Fruit fly (Drosophila melanogaster) whole organism, adult: Measurements from ENCODE around the gene CG4768.

Experiments used
- CG33017 ChIP-seq: fragments of 200-800 bp; sonication (Bioruptor generic); optimal IDR thresholded peaks from 2 replicates; lab custom pipeline; 2018; ENCODE audit warnings: missing biosample characterization, mild to moderate bottlenecking, missing genetic modification characterization, moderate library complexity
- CG7101 ChIP-seq: fragments of 200-800 bp; sonication (Bioruptor generic); optimal IDR thresholded peaks from 2 replicates; lab custom pipeline; 2018; ENCODE audit warnings: missing biosample characterization, mild to moderate bottlenecking, missing genetic modification characterization, moderate library complexity
- Clk ChIP-seq: fragments of 200-800 bp; sonication (Bioruptor generic); optimal IDR thresholded peaks from 2 replicates; lab custom pipeline; 2017; ENCODE audit warnings: missing biosample characterization, missing genetic modification characterization
- Hr96 ChIP-seq: fragments of 200-800 bp; sonication (Bioruptor generic); optimal IDR thresholded peaks from 2 replicates; lab custom pipeline; 2016; ENCODE audit warnings: missing biosample characterization, missing genetic modification characterization
- Mnt ChIP-seq: fragments of 200-800 bp; sonication (Bioruptor generic); optimal IDR thresholded peaks from 2 replicates; lab custom pipeline; 2016; ENCODE audit warnings: missing biosample characterization, mild to moderate bottlenecking, missing genetic modification characterization
- bab1 ChIP-seq: fragments of 200-800 bp; sonication (Bioruptor generic); optimal IDR thresholded peaks from 3 replicates; lab custom pipeline; 2019; ENCODE audit warnings: missing biosample characterization, mild to moderate bottlenecking, missing genetic modification characterization, moderate library complexity
- cnc ChIP-seq, 2 experiments: fragments of >200 bp; optimal IDR thresholded peaks; 2 replicates each; lab custom pipeline; 2017
- kay ChIP-seq: fragments of 200-800 bp; sonication (Bioruptor generic); peaks from one replicate; lab custom pipeline; 2016; ENCODE audit warnings: missing biosample characterization, missing genetic modification characterization, borderline replicate concordance

DNA sequence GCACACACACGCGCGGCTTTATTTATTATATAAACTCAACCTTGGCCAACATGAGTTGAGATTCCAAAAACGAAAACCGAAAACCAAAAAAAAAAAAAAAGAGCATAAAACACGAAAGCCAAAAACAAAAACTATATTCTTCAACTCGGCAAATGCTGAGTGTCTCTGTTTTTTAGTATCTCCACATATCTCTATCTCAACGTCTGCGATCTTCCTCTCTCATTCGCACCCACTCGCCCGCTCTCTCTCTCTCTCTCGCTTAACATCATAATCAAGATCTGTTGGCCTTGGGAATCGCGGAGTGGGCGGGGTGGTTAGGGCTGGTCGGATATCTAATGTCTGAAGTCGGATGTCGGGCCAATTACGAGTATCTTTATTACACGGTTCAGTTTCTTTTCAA lies 11.7 kb upstream of the CG4768 start:
- no peak for TF ChIP-seq kay (GFP tag; lab: Kevin White, UChicago)
- TF ChIP-seq cnc (optimal IDR thresholded peaks at IDR 0.05; lab: Kevin White, UChicago): no peak
- TF ChIP-seq Mnt (GFP tag; lab: Kevin White, UChicago): no peak
- TF ChIP-seq CG33017 (tag; lab: Kevin White, UChicago): no peak
- no peak for TF ChIP-seq CG7101 (tag; lab: Kevin White, UChicago)
- no peak for TF ChIP-seq Hr96 (GFP tag; lab: Kevin White, UChicago)
- no peak for TF ChIP-seq bab1 (GFP tag; lab: Kevin White, UChicago)
- no peak for TF ChIP-seq Clk
